Worm (Caenorhabditis elegans) whole organism, L4/young adult: ENCODE results near the gene C53B7.6.

Experiments used
- W03F9.2 ChIP-seq: fragments of 150-350 bp; optimal IDR thresholded peaks from 2 replicates; lab custom pipeline; 2014; ENCODE audit warnings: missing biosample characterization, missing genetic modification characterization
- dao-5 ChIP-seq: sonication (generic microtip); optimal IDR thresholded peaks from 2 replicates; lab custom pipeline; 2016; ENCODE audit warnings: missing genotype, missing genetic modification characterization, moderate library complexity, missing compliant biosample characterization
- him-1 ChIP-seq: sonication (generic microtip); optimal IDR thresholded peaks from 2 replicates; lab custom pipeline; 2016; ENCODE audit warnings: missing genotype, missing genetic modification reagents, missing genetic modification characterization, missing compliant biosample characterization

DNA sequence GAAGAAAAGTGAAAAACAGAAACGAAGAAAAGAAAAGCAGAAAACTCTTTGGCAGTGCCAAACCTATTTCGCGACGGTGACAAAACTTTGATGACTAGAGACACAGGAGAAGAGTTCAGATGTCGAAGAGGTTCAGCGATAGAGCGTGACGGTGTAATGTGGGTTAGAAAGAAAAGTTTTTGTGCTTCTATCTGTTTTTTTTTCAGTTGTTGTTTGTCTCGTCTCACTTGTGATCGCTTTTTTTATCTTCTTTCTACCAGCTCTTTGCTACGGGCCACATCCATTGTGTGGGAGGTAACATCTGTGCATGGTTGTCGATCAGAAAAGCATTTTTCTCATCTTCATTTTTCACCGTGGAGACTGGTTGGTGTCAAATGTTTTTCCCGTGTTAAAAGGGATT is 42.7 kb downstream of the C53B7.6 start, which contains the start of gene F41B4.1:
- TF ChIP-seq him-1 (tag; lab: Kevin White, UChicago) (no peak), W03F9.2 (no peak), dao-5 (tag; lab: Kevin White, UChicago) (no peak)
